Fruit fly (Drosophila melanogaster) whole organism, adult: ENCODE data around the gene rdx.
A peak's percentile ranks its signal among the peaks of the same experiment; 100 is the strongest.

ENCODE experiments used
- CG11617 ChIP-seq: fragments of 200-800 bp; sonication (Bioruptor generic); optimal IDR thresholded peaks from 2 replicates; lab custom pipeline; 2017; ENCODE audit warnings: mild to moderate bottlenecking, missing biosample characterization, missing genetic modification reagents, missing genetic modification characterization
- CG12768 ChIP-seq: fragments of 200-800 bp; sonication (Bioruptor generic); optimal IDR thresholded peaks from 2 replicates; lab custom pipeline; 2017; ENCODE audit warnings: missing biosample characterization, missing genetic modification characterization, mild to moderate bottlenecking, moderate library complexity, missing genetic modification reagents
- CG14711 ChIP-seq: fragments of 200-800 bp; sonication (Bioruptor generic); optimal IDR thresholded peaks from 2 replicates; lab custom pipeline; 2018; ENCODE audit warnings: missing biosample characterization, mild to moderate bottlenecking, missing genetic modification characterization, moderate library complexity
- CG1620 ChIP-seq: fragments of 200-800 bp; sonication (Bioruptor generic); optimal IDR thresholded peaks from 2 replicates; lab custom pipeline; 2016; ENCODE audit warnings: missing biosample characterization, missing genetic modification characterization
- CG33017 ChIP-seq: fragments of 200-800 bp; sonication (Bioruptor generic); optimal IDR thresholded peaks from 2 replicates; lab custom pipeline; 2018; ENCODE audit warnings: missing biosample characterization, mild to moderate bottlenecking, missing genetic modification characterization, moderate library complexity
- CG5204 ChIP-seq: fragments of 200-800 bp; sonication (Bioruptor generic); optimal IDR thresholded peaks from 2 replicates; lab custom pipeline; 2016; ENCODE audit warnings: missing biosample characterization, missing genetic modification characterization
- CG7045 ChIP-seq: fragments of 200-800 bp; sonication (Bioruptor generic); optimal IDR thresholded peaks from 2 replicates; lab custom pipeline; 2017; ENCODE audit warnings: missing biosample characterization, mild to moderate bottlenecking, missing genetic modification characterization
- CG7101 ChIP-seq: fragments of 200-800 bp; sonication (Bioruptor generic); optimal IDR thresholded peaks from 2 replicates; lab custom pipeline; 2018; ENCODE audit warnings: missing biosample characterization, mild to moderate bottlenecking, missing genetic modification characterization, moderate library complexity
- Clk ChIP-seq: fragments of 200-800 bp; sonication (Bioruptor generic); optimal IDR thresholded peaks from 2 replicates; lab custom pipeline; 2017; ENCODE audit warnings: missing biosample characterization, missing genetic modification characterization
- Crg-1 ChIP-seq: fragments of 200-800 bp; sonication (Bioruptor generic); optimal IDR thresholded peaks from 2 replicates; lab custom pipeline; 2016; ENCODE audit warnings: missing biosample characterization, missing genetic modification characterization
- Hr96 ChIP-seq: fragments of 200-800 bp; sonication (Bioruptor generic); optimal IDR thresholded peaks from 2 replicates; lab custom pipeline; 2016; ENCODE audit warnings: missing biosample characterization, missing genetic modification characterization
- Mnt ChIP-seq: fragments of 200-800 bp; sonication (Bioruptor generic); optimal IDR thresholded peaks from 2 replicates; lab custom pipeline; 2016; ENCODE audit warnings: missing biosample characterization, mild to moderate bottlenecking, missing genetic modification characterization
- bab1 ChIP-seq: fragments of 200-800 bp; sonication (Bioruptor generic); optimal IDR thresholded peaks from 3 replicates; lab custom pipeline; 2019; ENCODE audit warnings: missing biosample characterization, mild to moderate bottlenecking, missing genetic modification characterization, moderate library complexity
- cic ChIP-seq: fragments of 200-800 bp; sonication (Bioruptor generic); optimal IDR thresholded peaks from 2 replicates; lab custom pipeline; 2017; ENCODE audit warnings: missing biosample characterization, mild to moderate bottlenecking, missing genetic modification characterization, moderate library complexity
- cnc ChIP-seq, 2 experiments: fragments of >200 bp; optimal IDR thresholded peaks; 2 replicates each; lab custom pipeline; 2017
- kay ChIP-seq: fragments of 200-800 bp; sonication (Bioruptor generic); peaks from one replicate; lab custom pipeline; 2016; ENCODE audit warnings: missing biosample characterization, missing genetic modification characterization, borderline replicate concordance
- ovo ChIP-seq: fragments of 200-800 bp; sonication (Bioruptor generic); optimal IDR thresholded peaks from 2 replicates; lab custom pipeline; 2016; ENCODE audit warnings: missing biosample characterization, missing genetic modification characterization
- pad ChIP-seq: fragments of 200-800 bp; sonication (Bioruptor generic); optimal IDR thresholded peaks from 3 replicates; lab custom pipeline; 2017; ENCODE audit warnings: missing biosample characterization, missing genetic modification characterization, mild to moderate bottlenecking, moderate library complexity, missing genetic modification reagents
- tj ChIP-seq: fragments of 200-800 bp; sonication (Bioruptor generic); optimal IDR thresholded peaks from 3 replicates; lab custom pipeline; 2017; ENCODE audit warnings: missing biosample characterization, mild to moderate bottlenecking, missing genetic modification characterization, moderate library complexity
- toe ChIP-seq: fragments of 200-800 bp; sonication (Bioruptor generic); optimal IDR thresholded peaks from 2 replicates; lab custom pipeline; 2016; ENCODE audit warnings: missing biosample characterization, missing genetic modification characterization

rdx gene

dm6 chr3R:14026953-14027721, 4.7 kb downstream of the rdx start:
- TF ChIP-seq cnc (optimal IDR thresholded peaks at IDR 0.05; lab: Kevin White, UChicago) (peak in 1 of 2 experiments; percentile 72), bab1 (GFP tag; lab: Kevin White, UChicago) (no peak), tj (GFP tag; lab: Kevin White, UChicago) (peak; percentile 17)

- TF ChIP-seq Mnt (GFP tag; lab: Kevin White, UChicago): peak; percentile 5
- TF ChIP-seq kay (GFP tag; lab: Kevin White, UChicago): peak; percentile 84
- TF ChIP-seq CG12768 (GFP tag; lab: Kevin White, UChicago): peak; percentile 24
- no peak for TF ChIP-seq bab1 (GFP tag; lab: Kevin White, UChicago)
Observed at dm6 chr3R:14026212-14026952, 5.5 kb downstream of the rdx start.

dm6 chr3R:14025795-14026194, 6.1 kb downstream of the rdx start:
- TF ChIP-seq kay (GFP tag; lab: Kevin White, UChicago): peak; percentile 99
- no peak for TF ChIP-seq CG14711
- peak; percentile 65 for TF ChIP-seq cic (GFP tag; lab: Kevin White, UChicago)

dm6 chr3R:14024919-14025387, 6.9 kb downstream of the rdx start:
- TF ChIP-seq CG1620 (peak; percentile 42), bab1 (GFP tag; lab: Kevin White, UChicago) (peak; percentile 41), Hr96 (peak; percentile 71), cnc (optimal IDR thresholded peaks at IDR 0.05; lab: Kevin White, UChicago) (no peak), toe (GFP tag; lab: Kevin White, UChicago) (peak; percentile 75), pad (peak; percentile 49), CG33017 (peak; percentile 62), cic (GFP tag; lab: Kevin White, UChicago) (peak; percentile 98), CG7045 (peak; percentile 75), Clk (GFP tag; lab: Kevin White, UChicago) (peak; percentile 35), CG7101 (tag; lab: Kevin White, UChicago) (peak; percentile 72), ovo (peak; percentile 91), CG14711 (no peak), Mnt (GFP tag; lab: Kevin White, UChicago) (peak; percentile 99), CG11617 (GFP tag; lab: Kevin White, UChicago) (peak; percentile 84), tj (GFP tag; lab: Kevin White, UChicago) (peak; percentile 91), kay (GFP tag; lab: Kevin White, UChicago) (peak; percentile 99), CG12768 (GFP tag; lab: Kevin White, UChicago) (peak; percentile 96), Crg-1 (peak; percentile 46), CG5204 (GFP tag; lab: Kevin White, UChicago) (no peak)

dm6 chr3R:14024187-14024918, 7.5 kb downstream of the rdx start:
- TF ChIP-seq kay (GFP tag; lab: Kevin White, UChicago) (peak; percentile 22), CG14711 (no peak)

- no peak for TF ChIP-seq bab1 (GFP tag; lab: Kevin White, UChicago)
- TF ChIP-seq Clk (GFP tag; lab: Kevin White, UChicago): peak; percentile 29
- no peak for TF ChIP-seq CG14711
- TF ChIP-seq CG11617 (GFP tag; lab: Kevin White, UChicago): peak; percentile 34
- peak; percentile 86 for TF ChIP-seq CG12768 (GFP tag; lab: Kevin White, UChicago)
- peak; percentile 43 for TF ChIP-seq tj (GFP tag; lab: Kevin White, UChicago)
- TF ChIP-seq pad: no peak
- TF ChIP-seq kay (GFP tag; lab: Kevin White, UChicago): peak; percentile 98
- TF ChIP-seq ovo: peak; percentile 94
- TF ChIP-seq Hr96: no peak
- no peak for TF ChIP-seq CG7101 (tag; lab: Kevin White, UChicago)
- TF ChIP-seq cnc (optimal IDR thresholded peaks at IDR 0.05; lab: Kevin White, UChicago): no peak
- peak; percentile 37 for TF ChIP-seq CG7045
- TF ChIP-seq CG5204 (GFP tag; lab: Kevin White, UChicago): no peak
- TF ChIP-seq Mnt (GFP tag; lab: Kevin White, UChicago): peak; percentile 100
- TF ChIP-seq Crg-1: peak; percentile 11
- TF ChIP-seq cic (GFP tag; lab: Kevin White, UChicago): peak; percentile 100
- peak; percentile 18 for TF ChIP-seq toe (GFP tag; lab: Kevin White, UChicago)
- TF ChIP-seq CG1620: no peak
- TF ChIP-seq CG33017: peak; percentile 71
Observed at dm6 chr3R:14020345-14021001, 11.4 kb downstream of the rdx start.
